Worm (Caenorhabditis elegans) whole organism, mixed stage, embryonic: ENCODE data around the gene ZK1236.5.

ENCODE experiments used
- M03D4.4 ChIP-seq: sonication (generic microtip); optimal IDR thresholded peaks from 2 replicates; lab custom pipeline; 2017; ENCODE audit warnings: mild to moderate bottlenecking, missing genetic modification characterization, missing compliant biosample characterization
- blmp-1 ChIP-seq: fragments of 150-350 bp; optimal IDR thresholded peaks from 2 replicates; lab custom pipeline; 2014; ENCODE audit warnings: missing biosample characterization, missing genetic modification characterization
- ceh-39 ChIP-seq: fragments of 150-350 bp; optimal IDR thresholded peaks from 2 replicates; lab custom pipeline; 2014; ENCODE audit warnings: missing biosample characterization, missing genetic modification characterization
- ceh-43 ChIP-seq: fragments of 200-800 bp; sonication (Bioruptor generic); optimal IDR thresholded peaks from 2 replicates; lab custom pipeline; 2018; ENCODE audit warnings: mild to moderate bottlenecking, missing genetic modification characterization, moderate library complexity, missing compliant biosample characterization
- ceh-83 ChIP-seq: fragments of 200-800 bp; sonication (Bioruptor generic); optimal IDR thresholded peaks from 2 replicates; lab custom pipeline; 2018; ENCODE audit warnings: mild to moderate bottlenecking, missing genetic modification characterization, missing compliant biosample characterization
- ces-1 ChIP-seq: fragments of 150-350 bp; optimal IDR thresholded peaks from 2 replicates; lab custom pipeline; 2014; ENCODE audit warnings: missing biosample characterization, missing genetic modification reagents, missing genetic modification characterization
- cnd-1 ChIP-seq: fragments of 200-800 bp; sonication (Bioruptor generic); optimal IDR thresholded peaks from 2 replicates; lab custom pipeline; 2018; ENCODE audit warnings: mild to moderate bottlenecking, missing genetic modification characterization, missing compliant biosample characterization
- elt-1 ChIP-seq: sonication (generic microtip); optimal IDR thresholded peaks from 2 replicates; lab custom pipeline; 2017; ENCODE audit warnings: missing genetic modification characterization, mild to moderate bottlenecking, missing compliant biosample characterization, antibody characterized with exemption, moderate library complexity, borderline replicate concordance; ENCODE audit not compliant: insufficient read depth
- elt-3 ChIP-seq: fragments of 150-350 bp; optimal IDR thresholded peaks from 2 replicates; lab custom pipeline; 2014; ENCODE audit warnings: missing biosample characterization, missing genetic modification characterization
- ham-2 ChIP-seq: fragments of 200-800 bp; sonication (Bioruptor generic); optimal IDR thresholded peaks from 2 replicates; lab custom pipeline; 2018; ENCODE audit warnings: mild to moderate bottlenecking, missing genetic modification characterization, missing compliant biosample characterization
- hlh-1 ChIP-seq: fragments of 150-350 bp; optimal IDR thresholded peaks from 2 replicates; lab custom pipeline; 2014; ENCODE audit warnings: missing biosample characterization, missing genetic modification reagents, missing genetic modification characterization
- lin-13 ChIP-seq: fragments of 150-350 bp; optimal IDR thresholded peaks from 2 replicates; lab custom pipeline; 2014; ENCODE audit warnings: missing biosample characterization, missing genetic modification characterization
- lin-32 ChIP-seq: fragments of 200-800 bp; sonication (Bioruptor generic); optimal IDR thresholded peaks from 2 replicates; lab custom pipeline; 2018; ENCODE audit warnings: mild to moderate bottlenecking, missing genetic modification characterization, missing compliant biosample characterization
- lsy-2 ChIP-seq: fragments of 150-350 bp; optimal IDR thresholded peaks from 2 replicates; lab custom pipeline; 2014; ENCODE audit warnings: missing biosample characterization, missing genetic modification characterization
- mep-1 ChIP-seq: fragments of 150-350 bp; optimal IDR thresholded peaks from 2 replicates; lab custom pipeline; 2017; ENCODE audit warnings: missing biosample characterization, missing genetic modification reagents, missing genetic modification characterization, inconsistent platforms
- nhr-12 ChIP-seq: fragments of 150-350 bp; optimal IDR thresholded peaks from 2 replicates; lab custom pipeline; 2014; ENCODE audit warnings: missing biosample characterization, missing genetic modification characterization
- nhr-237 ChIP-seq: fragments of 150-350 bp; optimal IDR thresholded peaks from 2 replicates; lab custom pipeline; 2014; ENCODE audit warnings: missing biosample characterization, missing genetic modification characterization
- nhr-28 ChIP-seq: fragments of 150-350 bp; optimal IDR thresholded peaks from 2 replicates; lab custom pipeline; 2014; ENCODE audit warnings: missing biosample characterization, missing genetic modification characterization
- nhr-76 ChIP-seq: sonication (generic microtip); optimal IDR thresholded peaks from 2 replicates; lab custom pipeline; 2017; ENCODE audit warnings: missing biosample characterization, missing genetic modification characterization
- pha-4 ChIP-seq: fragments of 150-350 bp; optimal IDR thresholded peaks from 2 replicates; lab custom pipeline; 2018; ENCODE audit warnings: missing biosample characterization, missing genetic modification reagents, missing genetic modification characterization
- tbx-8 ChIP-seq: fragments of 200-800 bp; sonication (Bioruptor generic); optimal IDR thresholded peaks from 2 replicates; lab custom pipeline; 2018; ENCODE audit warnings: mild to moderate bottlenecking, missing genetic modification characterization, moderate library complexity, missing compliant biosample characterization
- unc-120 ChIP-seq: sonication (generic microtip); optimal IDR thresholded peaks from 2 replicates; lab custom pipeline; 2017; ENCODE audit warnings: missing genetic modification characterization, missing compliant biosample characterization; ENCODE audit not compliant: poor library complexity, severe bottlenecking
- unc-39 ChIP-seq: fragments of 150-350 bp; optimal IDR thresholded peaks from 2 replicates; lab custom pipeline; 2014; ENCODE audit warnings: missing biosample characterization, missing genetic modification characterization
- unc-62 ChIP-seq: fragments of 150-350 bp; optimal IDR thresholded peaks from 2 replicates; lab custom pipeline; 2014; ENCODE audit warnings: missing biosample characterization, missing genetic modification reagents, missing genetic modification characterization
- zip-8 ChIP-seq: fragments of 150-350 bp; optimal IDR thresholded peaks from 2 replicates; lab custom pipeline; 2014; ENCODE audit warnings: missing biosample characterization, missing genetic modification characterization
- ztf-11 ChIP-seq: fragments of 150-350 bp; optimal IDR thresholded peaks from 2 replicates; lab custom pipeline; 2014; ENCODE audit warnings: missing biosample characterization, missing genetic modification characterization

The ZK1236.5 gene

ce11 chrIII:8432143-8432542 is at the start of gene ZK1236.5:
Gene ZK1236.5 (minus strand): TSS chrIII:8432214.
- TF ChIP-seq unc-39 (tag; lab: Kevin White, UChicago) = no peak
- no peak for TF ChIP-seq unc-120 (tag; lab: Kevin White, UChicago)
- peak; percentile 18 for TF ChIP-seq ces-1 (GFP tag; lab: Kevin White, UChicago)
- no peak for TF ChIP-seq unc-62 (GFP tag; lab: Kevin White, UChicago)
- no peak for TF ChIP-seq elt-1 (tag; lab: Kevin White, UChicago)
- TF ChIP-seq, all 35 proteins: peak for 1

ce11 chrIII:8480355-8480754 is 48.3 kb upstream of the ZK1236.5 start, which contains the start of gene F42H10.6:
Gene F42H10.6 (minus strand): TSS chrIII:8480455.
- TF ChIP-seq ztf-11 (tag; lab: Kevin White, UChicago) (no peak), hlh-1 (peak; percentile 85)

ce11 chrIII:8479322-8479864 is 47.4 kb upstream of the ZK1236.5 start:
- TF ChIP-seq zip-8 (tag; lab: Kevin White, UChicago) (no peak), mep-1 (tag; lab: Kevin White, UChicago) (no peak), pha-4 (tag; lab: Kevin White, UChicago) (no peak), cnd-1 (tag; lab: Kevin White, UChicago) (no peak), M03D4.4 (tag; lab: Kevin White, UChicago) (no peak)

ce11 chrIII:8473292-8473691 is 41.3 kb upstream of the ZK1236.5 start:
- TF ChIP-seq lin-13 (tag; lab: Kevin White, UChicago) (no peak), blmp-1 (tag; lab: Kevin White, UChicago) (no peak), nhr-12 (tag; lab: Kevin White, UChicago) (no peak), nhr-76 (tag; lab: Kevin White, UChicago) (no peak), ceh-43 (GFP tag; lab: Kevin White, UChicago) (no peak), unc-62 (GFP tag; lab: Kevin White, UChicago) (no peak), ces-1 (GFP tag; lab: Kevin White, UChicago) (no peak), unc-39 (tag; lab: Kevin White, UChicago) (no peak), zip-8 (tag; lab: Kevin White, UChicago) (no peak), nhr-237 (no peak), ham-2 (GFP tag; lab: Kevin White, UChicago) (no peak), tbx-8 (GFP tag; lab: Kevin White, UChicago) (no peak), mep-1 (tag; lab: Kevin White, UChicago) (no peak), ztf-11 (tag; lab: Kevin White, UChicago) (no peak), elt-3 (tag; lab: Kevin White, UChicago) (no peak), lsy-2 (no peak), unc-120 (tag; lab: Kevin White, UChicago) (no peak), M03D4.4 (tag; lab: Kevin White, UChicago) (no peak)
- TF ChIP-seq, all 35 proteins: peak for 0

- TF ChIP-seq ceh-39 (tag; lab: Kevin White, UChicago) (no peak), tbx-8 (GFP tag; lab: Kevin White, UChicago) (no peak), nhr-28 (tag; lab: Kevin White, UChicago) (no peak), nhr-76 (tag; lab: Kevin White, UChicago) (no peak)
Observed at ce11 chrIII:8467520-8467919, 35.5 kb upstream of the ZK1236.5 start.

- TF ChIP-seq lsy-2 (no peak), ceh-83 (GFP tag; lab: Kevin White, UChicago) (no peak), lin-32 (GFP tag; lab: Kevin White, UChicago) (no peak), lin-13 (tag; lab: Kevin White, UChicago) (no peak), elt-3 (tag; lab: Kevin White, UChicago) (no peak), ztf-11 (tag; lab: Kevin White, UChicago) (no peak), elt-1 (tag; lab: Kevin White, UChicago) (no peak), M03D4.4 (tag; lab: Kevin White, UChicago) (no peak), ceh-43 (GFP tag; lab: Kevin White, UChicago) (no peak)
Observed at ce11 chrIII:8466735-8467134, 34.7 kb upstream of the ZK1236.5 start, which contains the start of gene mig-39. Gene mig-39 (plus strand): TSS chrIII:8467035.
